ENCODE assay signal across 2 worm cellular contexts in the genomic region with DNA sequence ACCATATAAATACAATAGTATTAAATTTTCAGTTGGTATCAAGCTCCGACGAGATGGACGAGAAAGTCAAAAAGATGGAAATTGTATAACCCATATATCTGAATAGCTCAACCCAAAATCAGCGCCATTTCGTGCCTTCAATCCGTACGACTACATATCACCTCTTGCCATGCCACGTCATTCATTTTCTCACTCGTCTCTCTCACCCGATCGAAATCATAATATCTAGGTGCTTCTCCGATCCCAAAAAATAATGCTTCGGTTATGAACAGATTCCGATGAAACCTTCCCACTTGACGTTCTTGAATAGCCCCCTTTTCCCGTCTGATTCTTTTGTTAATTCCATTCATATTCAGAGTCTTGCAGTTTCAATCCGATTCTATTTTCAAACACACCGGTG.
TF ChIP-seq lines count a peak whose summit lies in the region.

No protein-coding gene starts in this region.

TF ChIP-seq in whole organism, L3 larva, 47 proteins besides CTCF, POLR2A, EP300 and RAD21:
- TF ChIP-seq pqm-1 (tag; optimal IDR thresholded peaks at IDR 0.05; lab: Kevin White, UChicago) = no peak
- TF ChIP-seq nhr-25 (tag; optimal IDR thresholded peaks at IDR 0.05; lab: Kevin White, UChicago) = peak; percentile 5
- no peak for TF ChIP-seq unc-62 (GFP tag; optimal IDR thresholded peaks at IDR 0.05; lab: Kevin White, UChicago)
TF ChIP-seq in whole organism, L3 larva: peak in this region for 1.

TF ChIP-seq in whole organism, L4 larva, 104 proteins besides CTCF, POLR2A, EP300 and RAD21:
- no peak for TF ChIP-seq nhr-42 (GFP tag; IDR thresholded peaks at IDR 0.05; lab: Robert Waterston, UW)
- TF ChIP-seq aha-1 (tag; lab: Kevin White, UChicago) = peak; percentile 87
- no peak for TF ChIP-seq R02D3.7 (tag; optimal IDR thresholded peaks at IDR 0.05; lab: Kevin White, UChicago)
